Fruit fly (Drosophila melanogaster): Measurements from ENCODE around the gene CG12590.
A peak's percentile ranks its signal among the peaks of the same experiment; 100 is the strongest.

Gene CG12590

DNA sequence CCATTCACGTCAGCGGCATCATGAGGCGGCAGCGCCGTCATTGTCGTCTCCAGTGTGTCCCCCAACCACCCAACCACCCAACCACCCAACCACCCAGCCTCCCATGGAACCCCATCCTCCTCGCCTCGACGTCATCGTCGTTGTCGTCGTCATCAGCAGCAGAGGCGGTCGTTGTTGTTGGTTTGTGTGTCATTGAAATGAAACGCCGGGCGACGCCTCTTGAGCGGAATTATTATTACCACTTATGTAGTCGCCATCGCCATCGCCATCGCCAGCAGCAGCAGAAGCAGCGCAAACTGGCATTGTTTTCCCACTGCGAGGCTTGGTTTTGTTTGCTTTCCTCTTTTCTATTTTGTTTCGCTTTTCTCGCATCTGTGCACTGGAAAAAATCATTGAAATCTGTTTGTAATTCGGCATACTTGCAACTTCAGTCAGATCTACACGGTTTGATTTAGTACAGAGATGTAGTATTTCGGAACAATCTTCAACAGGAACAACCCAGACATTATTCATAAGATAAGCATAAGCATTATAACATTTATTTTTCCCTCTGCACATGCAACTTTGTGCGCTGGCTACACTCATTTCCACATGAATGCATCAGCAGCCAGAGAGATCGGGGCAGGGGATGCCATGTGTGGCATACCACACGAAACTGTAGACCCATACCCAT lies 46.5 kb upstream of the CG12590 start (continued):
- TF ChIP-seq Ravus (GFP tag; IDR thresholded peaks at IDR 0.05) = peak; percentile 64
- peak; percentile 98 for TF ChIP-seq Lhr (GFP tag; optimal IDR thresholded peaks at IDR 0.05)
- peak; percentile 77 for TF ChIP-seq Dek (tag; optimal IDR thresholded peaks at IDR 0.05)
- peak; percentile 94 for TF ChIP-seq CG9876 (GFP tag; optimal IDR thresholded peaks at IDR 0.05)
- peak; percentile 88 for TF ChIP-seq CG14050 (GFP tag; IDR thresholded peaks at IDR 0.05)
- no peak for TF ChIP-seq luna (GFP tag; optimal IDR thresholded peaks at IDR 0.05)
- no peak for TF ChIP-seq CG14860 (GFP tag; IDR thresholded peaks at IDR 0.05; ENCODE audit: partially characterized antibody)
- no peak for TF ChIP-seq CG16813 (GFP tag; IDR thresholded peaks at IDR 0.05; ENCODE audit: partially characterized antibody)
- TF ChIP-seq Nf-YC (tag; optimal IDR thresholded peaks at IDR 0.05) = peak; percentile 30
- peak; percentile 98 for TF ChIP-seq Antp (GFP tag; optimal IDR thresholded peaks at IDR 0.05)
- TF ChIP-seq HHEX (GFP tag; optimal IDR thresholded peaks at IDR 0.05) = peak; percentile 92
- no peak for TF ChIP-seq vnd (GFP tag; IDR thresholded peaks at IDR 0.05; ENCODE audit: partially characterized antibody)
- no peak for TF ChIP-seq pita (GFP tag; optimal IDR thresholded peaks at IDR 0.05)
- TF ChIP-seq CG9215 (GFP tag; IDR thresholded peaks at IDR 0.05) = peak; percentile 67
- TF ChIP-seq CG4328 (GFP tag; optimal IDR thresholded peaks at IDR 0.05) = peak; percentile 63
- peak; percentile 95 for TF ChIP-seq CG8359 (GFP tag; optimal IDR thresholded peaks at IDR 0.05; ENCODE audit: borderline replicate concordance)
- no peak for TF ChIP-seq amos (GFP tag; IDR thresholded peaks at IDR 0.05; ENCODE audit: partially characterized antibody)
- peak; percentile 96 for TF ChIP-seq salm (tag; optimal IDR thresholded peaks at IDR 0.05)
- peak; percentile 93 for TF ChIP-seq lmd (GFP tag; IDR thresholded peaks at IDR 0.05)
- TF ChIP-seq ham (GFP tag; IDR thresholded peaks at IDR 0.05) = no peak
- peak; percentile 80 for TF ChIP-seq CG2116 (GFP tag; optimal IDR thresholded peaks at IDR 0.05)
- peak; percentile 98 for TF ChIP-seq phol (tag; optimal IDR thresholded peaks at IDR 0.05)
- peak; percentile 69 for TF ChIP-seq bigmax (GFP tag; optimal IDR thresholded peaks at IDR 0.05)
- peak; percentile 96 for TF ChIP-seq CG11504 (tag; optimal IDR thresholded peaks at IDR 0.05)
- TF ChIP-seq CG2712 (tag; optimal IDR thresholded peaks at IDR 0.05) = peak; percentile 99
- peak; percentile 80 for TF ChIP-seq bowl (GFP tag; IDR thresholded peaks at IDR 0.05)
- no peak for TF ChIP-seq HLH4C (GFP tag; IDR thresholded peaks at IDR 0.05; ENCODE audit: partially characterized antibody)
- TF ChIP-seq Atf6 (GFP tag; IDR thresholded peaks at IDR 0.05) = peak; percentile 66
- TF ChIP-seq Side (GFP tag; optimal IDR thresholded peaks at IDR 0.05) = peak; percentile 97
- TF ChIP-seq Fer3 (tag; optimal IDR thresholded peaks at IDR 0.05) = peak; percentile 87
- peak; percentile 81 for TF ChIP-seq seq (GFP tag; IDR thresholded peaks at IDR 0.05)
- peak; percentile 98 for TF ChIP-seq Camta (GFP tag; optimal IDR thresholded peaks at IDR 0.05)
- peak; percentile 89 for TF ChIP-seq CG13624 (GFP tag; optimal IDR thresholded peaks at IDR 0.05)
- TF ChIP-seq CG10147 (GFP tag; optimal IDR thresholded peaks at IDR 0.05) = peak; percentile 83
- TF ChIP-seq CG1832 (GFP tag; optimal IDR thresholded peaks at IDR 0.05) = no peak
- TF ChIP-seq Adf1 (GFP tag; IDR thresholded peaks at IDR 0.05) = no peak; the same call in 1 of the 2 replicates
- TF ChIP-seq CG7556 (GFP tag; optimal IDR thresholded peaks at IDR 0.05) = peak; percentile 97
- TF ChIP-seq hbn (GFP tag; IDR thresholded peaks at IDR 0.05; ENCODE audit: partially characterized antibody) = no peak
- TF ChIP-seq CG17612 (GFP tag; IDR thresholded peaks at IDR 0.05) = peak; percentile 72
- TF ChIP-seq tap (tag; optimal IDR thresholded peaks at IDR 0.05) = peak; percentile 97
- peak; percentile 98 for TF ChIP-seq croc (GFP tag; conservative IDR thresholded peaks at IDR 0.05)
- TF ChIP-seq H15 (GFP tag; IDR thresholded peaks at IDR 0.05) = peak; percentile 94
- peak in 1 of 3 experiments; percentile 99 for TF ChIP-seq lola (GFP tag; optimal IDR thresholded peaks at IDR 0.05)
- peak; percentile 96 for TF ChIP-seq CG3065 (GFP tag; optimal IDR thresholded peaks at IDR 0.05)
- TF ChIP-seq Max (GFP tag; optimal IDR thresholded peaks at IDR 0.05) = peak; percentile 94
- TF ChIP-seq Hr39 (optimal IDR thresholded peaks at IDR 0.05) = no peak
- peak; percentile 86 for TF ChIP-seq NfI (GFP tag; optimal IDR thresholded peaks at IDR 0.05)
- TF ChIP-seq ase (GFP tag; IDR thresholded peaks at IDR 0.05) = peak; percentile 91
- TF ChIP-seq Taf1 (GFP tag; IDR thresholded peaks at IDR 0.05) = no peak
